Worm (Caenorhabditis elegans) whole organism, young adult: Measurements from ENCODE around the gene ZK512.8.
A peak's percentile ranks its signal among the peaks of the same experiment; 100 is the strongest.

Source experiments
- C06A6.2 ChIP-seq: fragments of 200-800 bp; sonication (Bioruptor generic); conservative IDR thresholded peaks from 2 replicates; pipeline ENCODE4 v1.3.6; 2022; ENCODE audit warnings: missing genetic modification characterization, missing compliant biosample characterization
- F23B12.7 ChIP-seq: sonication (generic microtip); optimal IDR thresholded peaks from 2 replicates; lab custom pipeline; 2017; ENCODE audit warnings: missing genetic modification characterization, mild to moderate bottlenecking, missing compliant biosample characterization, antibody characterized with exemption, moderate library complexity; ENCODE audit not compliant: insufficient read depth
- F33H1.4 ChIP-seq: fragments of 200-800 bp; sonication (Bioruptor generic); IDR thresholded peaks from 2 replicates; pipeline ENCODE4 v1.3.6; 2022; ENCODE audit warnings: missing genetic modification reagents, missing genetic modification characterization, missing compliant biosample characterization
- F55B11.4 ChIP-seq: sonication (generic microtip); optimal IDR thresholded peaks from 2 replicates; lab custom pipeline; 2016; ENCODE audit warnings: missing compliant biosample characterization, missing genetic modification characterization, borderline replicate concordance; ENCODE audit not compliant: insufficient read depth
- T07F8.4 ChIP-seq: sonication (generic microtip); optimal IDR thresholded peaks from 2 replicates; lab custom pipeline; 2016; ENCODE audit warnings: mild to moderate bottlenecking, missing genetic modification characterization, moderate library complexity, missing compliant biosample characterization
- Y79H2A.3 ChIP-seq: fragments of 200-800 bp; sonication (Bioruptor generic); conservative IDR thresholded peaks from 2 replicates; pipeline ENCODE4 v1.3.6; 2022; ENCODE audit warnings: missing genetic modification reagents, missing genetic modification characterization, missing compliant biosample characterization
- athp-1 ChIP-seq: sonication (generic microtip); optimal IDR thresholded peaks from 2 replicates; lab custom pipeline; 2017; ENCODE audit warnings: mild to moderate bottlenecking, missing genetic modification characterization, missing compliant biosample characterization
- cebp-2 ChIP-seq: fragments of 200-800 bp; sonication (Bioruptor generic); IDR thresholded peaks from 2 replicates; pipeline ENCODE4 v1.3.6; 2022; ENCODE audit warnings: missing genetic modification characterization, missing compliant biosample characterization
- ceh-100 ChIP-seq: fragments of 200-800 bp; sonication (Bioruptor generic); IDR thresholded peaks from 2 replicates; pipeline ENCODE4 v1.3.6; 2022; ENCODE audit warnings: missing genetic modification reagents, missing genetic modification characterization, missing compliant biosample characterization
- ceh-40 ChIP-seq: fragments of 200-800 bp; sonication (Bioruptor generic); IDR thresholded peaks from 2 replicates; pipeline ENCODE4 v1.3.6; 2022; ENCODE audit warnings: missing genetic modification characterization, missing compliant biosample characterization
- ceh-79 ChIP-seq: sonication (generic microtip); optimal IDR thresholded peaks from 2 replicates; lab custom pipeline; 2017; ENCODE audit warnings: mild to moderate bottlenecking, missing genetic modification characterization, missing compliant biosample characterization
- dpff-1 ChIP-seq: sonication (generic microtip); optimal IDR thresholded peaks from 2 replicates; lab custom pipeline; 2017; ENCODE audit warnings: mild to moderate bottlenecking, missing genetic modification characterization, missing compliant biosample characterization
- dpl-1 ChIP-seq: fragments of 150-350 bp; optimal IDR thresholded peaks from 2 replicates; lab custom pipeline; 2014; ENCODE audit warnings: missing biosample characterization, missing genetic modification reagents, missing genetic modification characterization
- egl-44 ChIP-seq: fragments of 200-800 bp; sonication (Bioruptor generic); IDR thresholded peaks from 2 replicates; pipeline ENCODE4 v1.3.6; 2022; ENCODE audit warnings: missing genetic modification reagents, missing genetic modification characterization, missing compliant biosample characterization
- egrh-3 ChIP-seq: fragments of 200-800 bp; sonication (Bioruptor generic); IDR thresholded peaks from 2 replicates; pipeline ENCODE4 v1.3.6; 2022; ENCODE audit warnings: missing genetic modification reagents, missing genetic modification characterization, missing compliant biosample characterization
- gei-17 ChIP-seq: fragments of 200-800 bp; sonication (Bioruptor generic); optimal IDR thresholded peaks from 2 replicates; lab custom pipeline; 2018; ENCODE audit warnings: mild to moderate bottlenecking, missing genetic modification characterization, missing compliant biosample characterization
- hlh-12 ChIP-seq: sonication (generic microtip); optimal IDR thresholded peaks from 2 replicates; lab custom pipeline; 2016; ENCODE audit warnings: missing genetic modification characterization, missing compliant biosample characterization
- hlh-26 ChIP-seq: fragments of 200-800 bp; sonication (Bioruptor generic); conservative IDR thresholded peaks from 2 replicates; pipeline ENCODE4 v1.3.6; 2022; ENCODE audit warnings: missing genetic modification reagents, missing genetic modification characterization, missing compliant biosample characterization
- let-607 ChIP-seq, 2 experiments: fragments of 200-800 bp in 1 of 2; sonication (Bioruptor generic) in 1 of 2; sonication (generic microtip) in 1 of 2; optimal IDR thresholded peaks; 2 replicates each; lab custom pipeline; 2016 to 2018; ENCODE audit warnings: mild to moderate bottlenecking in 2 of 2, missing compliant biosample characterization in 2 of 2, missing genetic modification characterization in 2 of 2, moderate library complexity in 2 of 2, missing genotype in 1 of 2
- madf-6 ChIP-seq: fragments of 200-800 bp; sonication (Bioruptor generic); IDR thresholded peaks from 2 replicates; pipeline ENCODE4 v1.3.6; 2022; ENCODE audit warnings: missing genetic modification reagents, missing genetic modification characterization, missing compliant biosample characterization
- madf-8 ChIP-seq: fragments of 200-800 bp; sonication (Bioruptor generic); conservative IDR thresholded peaks from 2 replicates; pipeline ENCODE4 v1.3.6; 2022; ENCODE audit warnings: missing genetic modification reagents, missing genetic modification characterization, missing compliant biosample characterization
- mxl-1 ChIP-seq: sonication (generic microtip); optimal IDR thresholded peaks from 2 replicates; lab custom pipeline; 2016; ENCODE audit warnings: missing genetic modification characterization, missing compliant biosample characterization
- nhr-120 ChIP-seq: fragments of 200-800 bp; sonication (Bioruptor generic); IDR thresholded peaks from 2 replicates; pipeline ENCODE4 v1.3.6; 2022; ENCODE audit warnings: missing genetic modification characterization, missing compliant biosample characterization
- nhr-90 ChIP-seq: sonication (generic microtip); optimal IDR thresholded peaks from 2 replicates; lab custom pipeline; 2016; ENCODE audit warnings: missing genotype, mild to moderate bottlenecking, missing genetic modification characterization, missing compliant biosample characterization
- pha-4 ChIP-seq: fragments of 150-350 bp; sonication (generic microtip); optimal IDR thresholded peaks from 2 replicates; lab custom pipeline; 2014; ENCODE audit warnings: missing biosample characterization, missing genetic modification reagents, missing genetic modification characterization
- rec-8 ChIP-seq, 2 experiments: sonication (generic microtip); optimal IDR thresholded peaks; 2 replicates each; lab custom pipeline; 2016; ENCODE audit warnings: mild to moderate bottlenecking in 2 of 2, missing genetic modification characterization in 2 of 2, missing genetic modification reagents in 2 of 2, missing genotype in 2 of 2, missing biosample characterization in 1 of 2, missing compliant biosample characterization in 1 of 2, moderate library complexity in 1 of 2
- repo-1 ChIP-seq: sonication (generic microtip); optimal IDR thresholded peaks from 2 replicates; lab custom pipeline; 2017; ENCODE audit warnings: mild to moderate bottlenecking, missing genetic modification characterization, missing compliant biosample characterization
- sdz-38 ChIP-seq: sonication (generic microtip); optimal IDR thresholded peaks from 2 replicates; lab custom pipeline; 2016; ENCODE audit warnings: missing genotype, missing genetic modification characterization, missing compliant biosample characterization
- snpc-1.3 ChIP-seq: sonication (generic microtip); optimal IDR thresholded peaks from 2 replicates; lab custom pipeline; 2017; ENCODE audit warnings: missing genetic modification characterization, mild to moderate bottlenecking, missing compliant biosample characterization, antibody characterized with exemption, moderate library complexity, missing genotype, missing genetic modification reagents; ENCODE audit not compliant: insufficient read depth
- somi-1 ChIP-seq: fragments of 200-800 bp; sonication (Bioruptor generic); optimal IDR thresholded peaks from 2 replicates; lab custom pipeline; 2018; ENCODE audit warnings: mild to moderate bottlenecking, missing genetic modification characterization, missing compliant biosample characterization
- tlf-1 ChIP-seq: fragments of 200-800 bp; sonication (Bioruptor generic); optimal IDR thresholded peaks from 2 replicates; lab custom pipeline; 2018; ENCODE audit warnings: mild to moderate bottlenecking, missing genetic modification characterization, missing compliant biosample characterization
- xnd-1 ChIP-seq: sonication (generic microtip); optimal IDR thresholded peaks from 2 replicates; lab custom pipeline; 2016; ENCODE audit warnings: missing genotype, missing genetic modification reagents, missing genetic modification characterization, missing compliant biosample characterization
- zim-3 ChIP-seq: sonication (generic microtip); optimal IDR thresholded peaks from 2 replicates; lab custom pipeline; 2017; ENCODE audit warnings: mild to moderate bottlenecking, missing genetic modification characterization, moderate library complexity, missing compliant biosample characterization
- ztf-6 ChIP-seq: fragments of 200-800 bp; sonication (Bioruptor generic); IDR thresholded peaks from 2 replicates; pipeline ENCODE4 v1.3.6; 2022; ENCODE audit warnings: missing genetic modification reagents, missing genetic modification characterization, missing compliant biosample characterization

ZK512.8 gene

ce11 chrIII:9144744-9145390, 998 bp upstream of the ZK512.8 start, which contains the start of the genes ZK512.2 and ZK512.4:
Gene ZK512.2, minus strand, starts transcription at chrIII:9144794.
Gene ZK512.4, plus strand, starts transcription at chrIII:9145340.
- TF ChIP-seq F23B12.7 (tag; lab: Kevin White, UChicago) (peak; percentile 55), hlh-12 (tag; lab: Kevin White, UChicago) (no peak), let-607 (tag; optimal IDR thresholded peaks at IDR 0.05; lab: Kevin White, UChicago) (peak in 1 of 2 experiments; percentile 0)
- TF ChIP-seq, all 124 proteins: peak for 2

ce11 chrIII:9149132-9149531, 3.3 kb downstream of the ZK512.8 start:
- TF ChIP-seq madf-6 (GFP tag; lab: Robert Waterston, UW), result no peak
- no peak for TF ChIP-seq madf-8 (GFP tag; lab: Robert Waterston, UW)
- TF ChIP-seq egl-44 (GFP tag; lab: Robert Waterston, UW), result no peak
- no peak for TF ChIP-seq tlf-1 (GFP tag; lab: Kevin White, UChicago)
- no peak for TF ChIP-seq Y79H2A.3
- no peak for TF ChIP-seq F33H1.4 (GFP tag; lab: Robert Waterston, UW)
- TF ChIP-seq nhr-90 (tag; lab: Kevin White, UChicago), result no peak
- TF ChIP-seq egrh-3 (GFP tag; lab: Robert Waterston, UW), result no peak
- no peak for TF ChIP-seq C06A6.2 (GFP tag; lab: Robert Waterston, UW)
- no peak for TF ChIP-seq T07F8.4 (tag; lab: Kevin White, UChicago)
- TF ChIP-seq ceh-40, result no peak
- no peak for TF ChIP-seq athp-1 (tag; lab: Kevin White, UChicago)
- no peak for TF ChIP-seq nhr-120
- TF ChIP-seq snpc-1.3 (tag; lab: Kevin White, UChicago), result no peak
- TF ChIP-seq rec-8 (tag; optimal IDR thresholded peaks at IDR 0.05; lab: Kevin White, UChicago), result no peak
- TF ChIP-seq F55B11.4 (tag; lab: Kevin White, UChicago), result no peak
- no peak for TF ChIP-seq ceh-100 (GFP tag; lab: Robert Waterston, UW)
- no peak for TF ChIP-seq ztf-6 (GFP tag; lab: Robert Waterston, UW)
- TF ChIP-seq dpl-1 (GFP tag; lab: Kevin White, UChicago), result no peak

ce11 chrIII:9151782-9152181, 5.9 kb downstream of the ZK512.8 start:
- no peak for TF ChIP-seq pha-4
- no peak for TF ChIP-seq xnd-1
- no peak for TF ChIP-seq egrh-3 (GFP tag; lab: Robert Waterston, UW)
- no peak for TF ChIP-seq repo-1 (tag; lab: Kevin White, UChicago)
- no peak for TF ChIP-seq gei-17 (GFP tag; lab: Kevin White, UChicago)
- TF ChIP-seq zim-3, result no peak
- no peak for TF ChIP-seq sdz-38 (tag; lab: Kevin White, UChicago)
- TF ChIP-seq mxl-1 (tag; lab: Kevin White, UChicago), result no peak
- TF ChIP-seq dpff-1 (tag; lab: Kevin White, UChicago), result no peak
- no peak for TF ChIP-seq ceh-79
- no peak for TF ChIP-seq hlh-26 (GFP tag; lab: Robert Waterston, UW)
- TF ChIP-seq cebp-2 (GFP tag; lab: Robert Waterston, UW), result no peak
- TF ChIP-seq somi-1 (GFP tag; lab: Kevin White, UChicago), result no peak
